Fruit fly (Drosophila melanogaster): ENCODE data around the gene Kap-alpha3.
A peak's percentile ranks its signal among the peaks of the same experiment; 100 is the strongest.

Kap-alpha3 gene

dm6 chr3R:9613124-9613523 lies 35.6 kb upstream of the Kap-alpha3 start (continued):
- TF ChIP-seq bcd (GFP tag; optimal IDR thresholded peaks at IDR 0.05) (peak; percentile 55), fru (optimal IDR thresholded peaks at IDR 0.05) (no peak), CG17361 (GFP tag; IDR thresholded peaks at IDR 0.05) (peak; percentile 48; the same call in 1 of the 3 replicates), phol (tag; optimal IDR thresholded peaks at IDR 0.05) (peak; percentile 59), Scr (GFP tag; IDR thresholded peaks at IDR 0.05; ENCODE audit: partially characterized antibody) (no peak), trh (GFP tag; optimal IDR thresholded peaks at IDR 0.05) (no peak), crp (GFP tag; optimal IDR thresholded peaks at IDR 0.05) (no peak), Atf-2 (GFP tag; optimal IDR thresholded peaks at IDR 0.05) (peak; percentile 14), zfh1 (GFP tag; IDR thresholded peaks at IDR 0.05) (peak; percentile 80), Nf-YC (tag; optimal IDR thresholded peaks at IDR 0.05) (no peak), B-H2 (GFP tag; optimal IDR thresholded peaks at IDR 0.05) (no peak), Doc2 (GFP tag; IDR thresholded peaks at IDR 0.05) (no peak; the same call in 1 of the 2 replicates), Sry-β (GFP tag; optimal IDR thresholded peaks at IDR 0.05) (no peak), CG12219 (GFP tag; optimal IDR thresholded peaks at IDR 0.05) (peak; percentile 37), pan (optimal IDR thresholded peaks at IDR 0.05) (no peak), pan (GFP tag; optimal IDR thresholded peaks at IDR 0.05 in 1 of 2, IDR thresholded peaks at IDR 0.05 in 1 of 2) (peak in 1 of 2 experiments; percentile 72), Taf1 (GFP tag; IDR thresholded peaks at IDR 0.05) (no peak), sens (GFP tag) (peak; percentile 95), Dbx (GFP tag; IDR thresholded peaks at IDR 0.05) (peak; percentile 58; the same call in 1 of the 3 replicates), GATAe (GFP tag; conservative IDR thresholded peaks at IDR 0.05) (no peak), CG4617 (GFP tag; optimal IDR thresholded peaks at IDR 0.05; ENCODE audit: borderline replicate concordance) (no peak), CG10462 (GFP tag; optimal IDR thresholded peaks at IDR 0.05) (no peak), nau (GFP tag; optimal IDR thresholded peaks at IDR 0.05) (peak; percentile 18), inv (GFP tag; IDR thresholded peaks at IDR 0.05; ENCODE audit: partially characterized antibody) (no peak), danr (GFP tag; IDR thresholded peaks at IDR 0.05) (no peak), lov (optimal IDR thresholded peaks at IDR 0.05) (no peak), lov (GFP tag; IDR thresholded peaks at IDR 0.05) (no peak), Usf (GFP tag; optimal IDR thresholded peaks at IDR 0.05) (no peak), CG10959 (GFP tag; IDR thresholded peaks at IDR 0.05) (no peak), Mad (GFP tag; optimal IDR thresholded peaks at IDR 0.05) (peak; percentile 15), Dp (GFP tag; optimal IDR thresholded peaks at IDR 0.05) (no peak), B-H1 (GFP tag; IDR thresholded peaks at IDR 0.05) (peak; percentile 52; the same call in 2 of the 3 replicates), CG5245 (GFP tag; optimal IDR thresholded peaks at IDR 0.05) (peak; percentile 63), dpn (GFP tag; optimal IDR thresholded peaks at IDR 0.05) (peak; percentile 57 to 70), Eip74EF (GFP tag; optimal IDR thresholded peaks at IDR 0.05) (no peak), Deaf1 (tag; optimal IDR thresholded peaks at IDR 0.05) (peak; percentile 13), unpg (GFP tag; optimal IDR thresholded peaks at IDR 0.05) (peak; percentile 67), Blimp-1 (GFP tag; optimal IDR thresholded peaks at IDR 0.05) (peak; percentile 57), sob (GFP tag; IDR thresholded peaks at IDR 0.05) (peak; percentile 55), mld (GFP tag; IDR thresholded peaks at IDR 0.05; ENCODE audit: partially characterized antibody) (no peak), CG2712 (tag; optimal IDR thresholded peaks at IDR 0.05) (peak; percentile 46), CG6272 (GFP tag; IDR thresholded peaks at IDR 0.05) (no peak), CG6175 (GFP tag; IDR thresholded peaks at IDR 0.05) (no peak), en (GFP tag; optimal IDR thresholded peaks at IDR 0.05) (no peak), CG33213 (GFP tag; optimal IDR thresholded peaks at IDR 0.05) (peak; percentile 26), CG2889 (GFP tag; IDR thresholded peaks at IDR 0.05) (0 out of 3 replicates have a peak, but pooled peaks have one; percentile 27), CrebB (tag; optimal IDR thresholded peaks at IDR 0.05) (no peak), CG6854 (GFP tag; optimal IDR thresholded peaks at IDR 0.05) (peak; percentile 43), slbo (GFP tag; IDR thresholded peaks at IDR 0.05) (peak; percentile 63; the same call in 1 of the 2 replicates), CG14050 (GFP tag; IDR thresholded peaks at IDR 0.05) (no peak), CG5180 (GFP tag; optimal IDR thresholded peaks at IDR 0.05) (peak; percentile 36), D19A (tag; optimal IDR thresholded peaks at IDR 0.05) (no peak)

All from whole organism, embryonic.